Fruit fly (Drosophila melanogaster) whole organism, prepupa: ENCODE results near the gene CG8051.

Experiments used
- CG10631 ChIP-seq: fragments of 200-800 bp; sonication (Bioruptor generic); optimal IDR thresholded peaks from 2 replicates; lab custom pipeline; 2016; ENCODE audit warnings: missing biosample characterization, missing genetic modification characterization
- CG10669 ChIP-seq: fragments of 200-800 bp; sonication (Bioruptor generic); optimal IDR thresholded peaks from 3 replicates; lab custom pipeline; 2018; ENCODE audit warnings: missing biosample characterization, mild to moderate bottlenecking, missing genetic modification characterization, moderate library complexity
- CG11902 ChIP-seq: fragments of 200-800 bp; sonication (Bioruptor generic); optimal IDR thresholded peaks from 3 replicates; lab custom pipeline; 2016; ENCODE audit warnings: missing biosample characterization, missing genetic modification characterization
- CG15336 ChIP-seq: fragments of 200-800 bp; sonication (Bioruptor generic); IDR thresholded peaks from 2 replicates; pipeline ENCODE4 v1.3.6; 2022; ENCODE audit warnings: missing biosample characterization, missing genetic modification characterization
- CG1621 ChIP-seq: fragments of 200-800 bp; sonication (Bioruptor generic); optimal IDR thresholded peaks from 3 replicates; lab custom pipeline; 2018; ENCODE audit warnings: missing biosample characterization, mild to moderate bottlenecking, missing genetic modification characterization
- CG3032 ChIP-seq: fragments of 200-800 bp; optimal IDR thresholded peaks from 2 replicates; lab custom pipeline; 2019; ENCODE audit warnings: missing biosample characterization, mild to moderate bottlenecking, missing genetic modification characterization, moderate library complexity
- CG32006 ChIP-seq: fragments of 200-800 bp; sonication (Bioruptor generic); optimal IDR thresholded peaks from 3 replicates; lab custom pipeline; 2017; ENCODE audit warnings: missing biosample characterization, mild to moderate bottlenecking, missing genetic modification characterization
- CG6792 ChIP-seq: fragments of 200-800 bp; sonication (Bioruptor generic); optimal IDR thresholded peaks from 3 replicates; lab custom pipeline; 2016; ENCODE audit warnings: missing biosample characterization, missing genetic modification characterization
- CG6808 ChIP-seq: fragments of 200-800 bp; sonication (Bioruptor generic); optimal IDR thresholded peaks from 3 replicates; lab custom pipeline; 2017; ENCODE audit warnings: missing biosample characterization, missing genetic modification characterization, mild to moderate bottlenecking, moderate library complexity, missing genetic modification reagents
- CG7368 ChIP-seq: fragments of 200-800 bp; sonication (Bioruptor generic); optimal IDR thresholded peaks from 3 replicates; lab custom pipeline; 2016; ENCODE audit warnings: missing biosample characterization, missing genetic modification characterization
- CG8119 ChIP-seq: fragments of 200-800 bp; sonication (Bioruptor generic); IDR thresholded peaks from 3 replicates; pipeline ENCODE4 v1.3.6; 2022; ENCODE audit warnings: missing biosample characterization, missing genetic modification characterization
- Eip75B ChIP-seq: fragments of 200-800 bp; sonication (Bioruptor generic); optimal IDR thresholded peaks from 3 replicates; lab custom pipeline; 2016; ENCODE audit warnings: missing biosample characterization, missing genetic modification characterization
- Eip78C ChIP-seq: fragments of 200-800 bp; sonication (Bioruptor generic); peaks from one replicate; lab custom pipeline; 2016; ENCODE audit warnings: missing biosample characterization, missing genetic modification characterization
- Hr38 ChIP-seq: sonication (Bioruptor generic); optimal IDR thresholded peaks from 2 replicates; lab custom pipeline; 2016; ENCODE audit warnings: missing biosample characterization, missing genetic modification characterization
- Hr39 ChIP-seq: fragments of 200-800 bp; sonication (Bioruptor generic); optimal IDR thresholded peaks from 2 replicates; lab custom pipeline; 2016; ENCODE audit warnings: missing biosample characterization, missing genetic modification characterization
- Smox ChIP-seq: fragments of 200-800 bp; sonication (Bioruptor generic); optimal IDR thresholded peaks from 3 replicates; lab custom pipeline; 2016; ENCODE audit warnings: missing biosample characterization, missing genetic modification characterization
- acj6 ChIP-seq: fragments of 200-800 bp; sonication (Bioruptor generic); optimal IDR thresholded peaks from 3 replicates; lab custom pipeline; 2016; ENCODE audit warnings: missing biosample characterization, missing genetic modification characterization
- dsx ChIP-seq: fragments of 200-800 bp; optimal IDR thresholded peaks from 3 replicates; lab custom pipeline; 2019; ENCODE audit warnings: missing biosample characterization, mild to moderate bottlenecking, missing genetic modification characterization, moderate library complexity; ENCODE audit not compliant: poor library complexity, severe bottlenecking
- esn ChIP-seq: fragments of 200-800 bp; sonication (Bioruptor generic); optimal IDR thresholded peaks from 2 replicates; lab custom pipeline; 2016; ENCODE audit warnings: missing biosample characterization, mild to moderate bottlenecking, missing genetic modification characterization, moderate library complexity
- fd85E ChIP-seq: fragments of 200-800 bp; sonication (Bioruptor generic); optimal IDR thresholded peaks from 3 replicates; lab custom pipeline; 2016; ENCODE audit warnings: missing biosample characterization, missing genetic modification characterization
- lz ChIP-seq: fragments of 200-800 bp; sonication (Bioruptor generic); optimal IDR thresholded peaks from 3 replicates; lab custom pipeline; 2016; ENCODE audit warnings: missing biosample characterization, missing genetic modification characterization
- net ChIP-seq: fragments of 200-800 bp; sonication (Bioruptor generic); optimal IDR thresholded peaks from 3 replicates; lab custom pipeline; 2016; ENCODE audit warnings: missing biosample characterization, missing genetic modification characterization
- spab ChIP-seq: fragments of 200-800 bp; sonication (Bioruptor generic); optimal IDR thresholded peaks from 2 replicates; lab custom pipeline; 2017; ENCODE audit warnings: missing biosample characterization, mild to moderate bottlenecking, missing genetic modification characterization, missing genetic modification reagents
- ss ChIP-seq, 2 experiments: fragments of 200-800 bp; sonication (Bioruptor generic); optimal IDR thresholded peaks; 2 replicates in 1 of 2; 3 replicates in 1 of 2; lab custom pipeline; 2017 to 2018; ENCODE audit warnings: mild to moderate bottlenecking in 2 of 2, missing biosample characterization in 2 of 2, missing genetic modification characterization in 2 of 2, moderate library complexity in 1 of 2
- vri ChIP-seq: fragments of 200-800 bp; sonication (Bioruptor generic); optimal IDR thresholded peaks from 3 replicates; lab custom pipeline; 2016; ENCODE audit warnings: missing biosample characterization, mild to moderate bottlenecking, missing genetic modification characterization

CG8051 gene

dm6 chrX:19261528-19262102, 46.1 kb downstream of the CG8051 start, which contains the start of gene Vav:
Gene Vav (plus strand): TSS chrX:19261820.
- no peak for TF ChIP-seq CG8119
- no peak for TF ChIP-seq Hr39 (GFP tag; lab: Kevin White, UChicago)
- 0 out of 2 replicates have a peak, but pooled peaks have one; percentile 12 for TF ChIP-seq CG15336
- no peak for TF ChIP-seq vri (GFP tag; lab: Kevin White, UChicago)
- no peak for TF ChIP-seq CG32006 (GFP tag; lab: Kevin White, UChicago)
- peak; percentile 52 for TF ChIP-seq dsx
- TF ChIP-seq Smox (GFP tag; lab: Kevin White, UChicago): no peak

dm6 chrX:19261071-19261470, 46.7 kb downstream of the CG8051 start, which contains the start of gene rictor:
Gene rictor (minus strand): TSS chrX:19261240.
- TF ChIP-seq Hr38 (GFP tag; lab: Kevin White, UChicago) (no peak), CG3032 (no peak), esn (GFP tag; lab: Kevin White, UChicago) (no peak), CG1621 (tag; lab: Kevin White, UChicago) (no peak), ss (GFP tag; optimal IDR thresholded peaks at IDR 0.05; lab: Kevin White, UChicago) (no peak), CG15336 (peak; percentile 20; the same call in 1 of the 2 replicates), lz (no peak), CG10669 (GFP tag; lab: Kevin White, UChicago) (no peak), Smox (GFP tag; lab: Kevin White, UChicago) (no peak), Eip78C (GFP tag; lab: Kevin White, UChicago) (peak; percentile 32), CG7368 (no peak)
- TF ChIP-seq, all 60 proteins: peak for 2

- TF ChIP-seq CG6808 (GFP tag; lab: Kevin White, UChicago): peak; percentile 38
- no peak for TF ChIP-seq CG6792 (GFP tag; lab: Kevin White, UChicago)
Measured at dm6 chrX:19260696-19260989, 47.1 kb downstream of the CG8051 start.

- no peak for TF ChIP-seq acj6 (GFP tag; lab: Kevin White, UChicago)
- TF ChIP-seq net: no peak
- no peak for TF ChIP-seq CG11902 (GFP tag; lab: Kevin White, UChicago)
- no peak for TF ChIP-seq Eip75B
- TF ChIP-seq spab (GFP tag; lab: Kevin White, UChicago): no peak
- no peak for TF ChIP-seq fd85E (GFP tag; lab: Kevin White, UChicago)
- TF ChIP-seq CG15336: 0 out of 2 replicates have a peak, but pooled peaks have one; percentile 19
- no peak for TF ChIP-seq CG3032
- no peak for TF ChIP-seq CG10631
Measured at dm6 chrX:19259802-19260695, 47.7 kb downstream of the CG8051 start.
